Worm (Caenorhabditis elegans) whole organism, L3 larva: Measurements from ENCODE around the gene F42A9.7.

ENCODE experiments used
- elt-3 ChIP-seq, 3 experiments: fragments of 150-350 bp in 1 of 3; sonication (generic microtip) in 2 of 3; optimal IDR thresholded peaks; 2 replicates in 2 of 3; 4 replicates in 1 of 3; lab custom pipeline; 2014 to 2017; ENCODE audit warnings: missing biosample characterization in 3 of 3, missing genetic modification characterization in 3 of 3
- lin-39 ChIP-seq: fragments of 150-350 bp; optimal IDR thresholded peaks from 2 replicates; lab custom pipeline; 2018; ENCODE audit warnings: missing biosample characterization, missing genetic modification reagents, missing genetic modification characterization
- unc-39 ChIP-seq: sonication (generic microtip); optimal IDR thresholded peaks from 4 replicates; lab custom pipeline; 2017; ENCODE audit warnings: missing biosample characterization, missing genetic modification characterization

DNA sequence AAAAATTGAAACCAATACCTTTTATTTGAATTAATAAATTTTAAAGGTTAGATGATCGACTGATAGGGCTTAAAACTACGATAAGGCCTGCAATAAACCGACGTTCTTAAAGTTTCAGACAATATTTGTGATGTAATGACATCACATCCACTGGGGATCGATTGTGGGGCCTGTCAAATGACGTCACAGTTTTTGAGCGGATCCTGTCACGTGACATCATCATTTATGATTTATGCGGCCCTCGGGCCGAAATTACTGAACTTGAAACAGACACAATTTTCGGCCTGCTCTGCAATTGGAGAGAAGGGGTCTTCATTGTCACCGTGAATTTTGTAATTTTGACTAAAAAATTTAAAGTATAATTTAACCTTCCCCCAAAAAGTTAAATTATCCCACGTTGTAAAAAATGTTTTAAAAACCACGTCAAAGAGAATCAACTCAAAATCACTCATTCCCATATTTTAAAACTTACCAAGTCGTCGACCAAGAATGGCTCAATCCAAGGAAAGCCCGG, 37.2 kb upstream of the F42A9.7 start, which contains the start of gene C49C8.1:
- TF ChIP-seq unc-39 (tag; lab: Kevin White, UChicago) (no peak), elt-3 (tag; optimal IDR thresholded peaks at IDR 0.05; lab: Kevin White, UChicago) (no peak), lin-39 (tag; lab: Kevin White, UChicago) (no peak)
